Fruit fly (Drosophila melanogaster): ENCODE results near the gene cype.

- no peak for TF ChIP-seq fru (GFP tag; optimal IDR thresholded peaks at IDR 0.05)
- TF ChIP-seq Abd-B (GFP tag; optimal IDR thresholded peaks at IDR 0.05), result no peak
- TF ChIP-seq Mio (GFP tag; optimal IDR thresholded peaks at IDR 0.05), result no peak
- no peak for TF ChIP-seq woc (GFP tag; optimal IDR thresholded peaks at IDR 0.05)
- no peak for TF ChIP-seq psq (GFP tag; optimal IDR thresholded peaks at IDR 0.05)
- no peak for TF ChIP-seq ey (GFP tag; optimal IDR thresholded peaks at IDR 0.05)
- no peak for TF ChIP-seq sage (GFP tag; optimal IDR thresholded peaks at IDR 0.05)
- TF ChIP-seq foxo (GFP tag; optimal IDR thresholded peaks at IDR 0.05), result no peak
- no peak for TF ChIP-seq Rel (GFP tag; optimal IDR thresholded peaks at IDR 0.05)
- TF ChIP-seq Rel (tag; optimal IDR thresholded peaks at IDR 0.05), result no peak
- no peak for TF ChIP-seq OdsH (GFP tag; optimal IDR thresholded peaks at IDR 0.05)
Observed at dm6 chr2L:5345900-5346299, 18.9 kb downstream of the cype start, which contains the start of gene nompC.

Data from whole organism, wandering third instar larva.